Worm (Caenorhabditis elegans): ENCODE data around the gene srh-304.

Gene srh-304

DNA sequence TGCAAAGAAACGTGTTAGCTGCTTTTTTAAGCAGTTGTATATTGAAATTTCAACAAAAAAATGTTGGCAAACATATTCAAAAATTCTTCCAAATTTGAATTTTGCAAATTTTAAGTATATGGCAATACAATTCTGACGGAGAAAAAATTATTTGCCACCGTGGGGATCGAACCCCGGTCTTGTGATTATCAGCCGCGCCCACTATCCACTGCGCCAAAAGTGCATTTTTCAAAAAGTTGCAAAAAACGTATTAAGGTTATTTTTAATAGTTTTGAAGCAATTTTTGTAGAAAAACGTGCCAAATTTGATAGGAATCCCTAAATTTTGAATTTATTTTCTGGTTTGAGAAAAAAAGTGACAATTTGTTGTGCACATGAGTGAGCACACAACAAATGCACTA is 44.0 kb upstream of the srh-304 start:
- no peak for TF ChIP-seq lir-3 (tag; optimal IDR thresholded peaks at IDR 0.05)
- peak in 1 of 2 experiments; percentile 90 for TF ChIP-seq unc-62 (GFP tag; optimal IDR thresholded peaks at IDR 0.05 in 1 of 2)
- no peak for TF ChIP-seq unc-62 (tag; optimal IDR thresholded peaks at IDR 0.05)

DNA sequence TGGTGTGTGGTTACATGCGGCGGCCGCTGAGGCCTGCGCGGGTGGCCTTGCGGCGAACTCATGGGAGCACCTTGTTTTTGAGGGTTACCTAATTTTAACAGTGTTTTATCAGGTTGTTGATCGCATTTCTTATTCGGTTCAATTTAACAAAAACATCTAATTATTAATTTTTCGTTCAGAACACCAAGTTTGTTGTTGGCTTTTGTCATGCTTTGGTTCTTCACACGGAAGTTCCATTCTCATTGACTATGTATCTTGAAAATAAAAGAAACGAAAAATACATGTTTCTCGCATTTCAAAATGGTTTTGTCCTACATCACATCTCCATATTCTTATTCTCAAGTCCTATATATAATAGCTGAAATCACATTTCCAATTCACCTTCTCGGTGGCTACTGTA is 38.2 kb upstream of the srh-304 start, which contains the start of gene srh-290:
Gene srh-290 (plus strand): TSS at position 301 of the 400 bp plus-strand sequence.
- TF ChIP-seq unc-62 (GFP tag; optimal IDR thresholded peaks at IDR 0.05 in 1 of 2): peak in 1 of 2 experiments; percentile 20
- TF ChIP-seq unc-62 (tag; optimal IDR thresholded peaks at IDR 0.05): no peak
- TF ChIP-seq nhr-11 (tag; optimal IDR thresholded peaks at IDR 0.05): no peak
- TF ChIP-seq spr-3 (GFP tag; optimal IDR thresholded peaks at IDR 0.05): no peak
- TF ChIP-seq aly-2 (tag; optimal IDR thresholded peaks at IDR 0.05): no peak
- no peak for TF ChIP-seq dmd-9 (GFP tag; IDR thresholded peaks at IDR 0.05)
- no peak for TF ChIP-seq F44E2.7 (GFP tag; IDR thresholded peaks at IDR 0.05)
- TF ChIP-seq nhr-10 (tag; optimal IDR thresholded peaks at IDR 0.05): no peak
- no peak for TF ChIP-seq pqm-1 (tag; optimal IDR thresholded peaks at IDR 0.05)
- TF ChIP-seq aha-1 (tag): peak; percentile 64
- no peak for TF ChIP-seq nhr-76 (tag; optimal IDR thresholded peaks at IDR 0.05)

DNA sequence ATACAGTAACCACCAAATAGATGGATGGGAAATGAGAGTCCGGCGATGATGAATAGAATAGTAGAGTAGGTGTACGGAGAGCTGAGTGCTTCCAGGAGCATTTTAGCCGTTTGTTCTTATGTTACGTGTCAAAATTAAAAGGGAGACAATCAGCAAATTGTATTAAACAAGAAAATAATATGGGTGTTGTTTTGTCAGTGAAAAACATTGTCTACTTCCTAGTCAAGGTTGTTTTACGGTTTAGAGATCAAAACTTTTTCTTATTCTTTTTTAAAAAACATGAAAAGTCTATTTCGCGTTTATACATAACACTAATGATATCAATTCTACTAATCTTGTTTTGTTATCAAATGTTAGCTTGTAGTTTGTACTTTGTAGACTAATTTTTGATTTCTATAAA is 34.4 kb upstream of the srh-304 start, which contains the start of gene srh-289:
Gene srh-289 (minus strand): TSS at position 101 of the 400 bp plus-strand sequence.
- no peak for TF ChIP-seq zip-11 (GFP tag; IDR thresholded peaks at IDR 0.05)

DNA sequence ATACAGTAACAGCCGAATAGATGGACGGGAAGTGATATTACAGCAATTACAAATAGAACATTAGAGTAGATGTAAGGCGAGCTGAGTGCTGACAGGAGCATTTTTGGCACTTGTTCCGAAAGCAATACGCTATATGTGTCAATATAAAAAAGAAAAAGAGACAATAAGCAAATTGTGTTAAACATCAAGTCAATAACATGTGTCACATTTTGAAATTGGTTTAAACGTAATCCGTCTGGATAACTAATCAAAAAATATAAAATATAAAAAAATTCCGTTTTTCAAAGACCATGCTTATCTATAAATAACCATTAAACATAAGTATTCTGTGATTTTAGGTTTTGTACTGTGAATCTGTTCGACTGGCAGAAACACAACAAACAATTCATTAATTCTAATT is 32.8 kb upstream of the srh-304 start, which contains the start of gene srh-288:
Gene srh-288 (minus strand): TSS at position 101 of the 400 bp plus-strand sequence.
- TF ChIP-seq madf-9 (GFP tag; conservative IDR thresholded peaks at IDR 0.05): no peak
- TF ChIP-seq R02D3.7 (tag; optimal IDR thresholded peaks at IDR 0.05): no peak
- TF ChIP-seq hif-1 (tag; optimal IDR thresholded peaks at IDR 0.05): no peak
- TF ChIP-seq lin-38 (GFP tag; IDR thresholded peaks at IDR 0.05): no peak
- TF ChIP-seq dve-1 (tag; optimal IDR thresholded peaks at IDR 0.05; ENCODE audit: insufficient read depth): no peak
- TF ChIP-seq ceh-20 (GFP tag; IDR thresholded peaks at IDR 0.05): no peak
- no peak for TF ChIP-seq nhr-28 (tag; optimal IDR thresholded peaks at IDR 0.05)
- no peak for TF ChIP-seq mep-1 (tag; optimal IDR thresholded peaks at IDR 0.05)
- TF ChIP-seq mdt-29 (GFP tag; IDR thresholded peaks at IDR 0.05): no peak
- no peak for TF ChIP-seq cey-2 (tag; optimal IDR thresholded peaks at IDR 0.05; ENCODE audit: borderline replicate concordance, insufficient read depth)
- TF ChIP-seq hmg-1.1 (GFP tag; IDR thresholded peaks at IDR 0.05): no peak
- TF ChIP-seq F44E2.7 (GFP tag; IDR thresholded peaks at IDR 0.05): no peak
- no peak for TF ChIP-seq hlh-11 (tag; optimal IDR thresholded peaks at IDR 0.05)
- TF ChIP-seq F26F4.8 (GFP tag; conservative IDR thresholded peaks at IDR 0.05): no peak
- no peak for TF ChIP-seq lsy-2 (tag; optimal IDR thresholded peaks at IDR 0.05)
- TF ChIP-seq dmd-6 (GFP tag; IDR thresholded peaks at IDR 0.05): no peak
- no peak for TF ChIP-seq nhr-76 (tag; optimal IDR thresholded peaks at IDR 0.05)
- TF ChIP-seq ztf-7 (tag; optimal IDR thresholded peaks at IDR 0.05): no peak
- TF ChIP-seq nhr-6 (tag; optimal IDR thresholded peaks at IDR 0.05): no peak

DNA sequence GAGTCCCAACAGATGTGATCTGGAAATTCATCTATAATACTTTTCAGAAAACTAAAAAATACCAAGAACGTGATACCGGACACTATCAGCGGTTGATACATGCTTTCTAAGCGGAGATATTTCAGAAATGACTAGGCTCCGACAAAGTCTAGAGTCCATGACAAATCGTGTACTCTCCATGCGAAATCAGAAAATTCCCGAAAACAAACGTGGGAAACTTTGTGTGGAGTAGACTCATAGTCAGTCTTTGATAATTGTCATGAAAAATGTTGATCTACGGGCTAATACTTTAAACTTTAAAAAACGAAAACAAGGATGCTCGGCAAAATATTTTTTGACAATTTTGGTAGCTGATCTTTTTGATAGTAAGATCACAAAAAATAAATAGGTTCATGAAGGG is 29.6 kb upstream of the srh-304 start, which contains the start of gene srx-18:
Gene srx-18 (minus strand): TSS at position 101 of the 400 bp plus-strand sequence.
- TF ChIP-seq ceh-82 (tag; optimal IDR thresholded peaks at IDR 0.05) (no peak), nhr-77 (tag; optimal IDR thresholded peaks at IDR 0.05) (no peak), hmg-1.1 (GFP tag; IDR thresholded peaks at IDR 0.05) (no peak), nhr-111 (GFP tag; optimal IDR thresholded peaks at IDR 0.05) (no peak), daf-8 (GFP tag; IDR thresholded peaks at IDR 0.05) (no peak), mxl-2 (GFP tag; conservative IDR thresholded peaks at IDR 0.05) (no peak), egl-27 (tag; optimal IDR thresholded peaks at IDR 0.05) (no peak), rbr-2 (tag; optimal IDR thresholded peaks at IDR 0.05) (no peak), T26A8.4 (GFP tag; IDR thresholded peaks at IDR 0.05) (no peak), F10B5.3 (tag; optimal IDR thresholded peaks at IDR 0.05) (no peak), daf-19 (GFP tag; conservative IDR thresholded peaks at IDR 0.05) (no peak), ceh-44 (GFP tag; IDR thresholded peaks at IDR 0.05) (no peak), mdt-29 (GFP tag; IDR thresholded peaks at IDR 0.05) (no peak), dve-1 (tag; optimal IDR thresholded peaks at IDR 0.05; ENCODE audit: insufficient read depth) (no peak), set-16 (GFP tag; IDR thresholded peaks at IDR 0.05) (no peak), nhr-6 (tag; optimal IDR thresholded peaks at IDR 0.05) (no peak), snpc-1.2 (GFP tag; IDR thresholded peaks at IDR 0.05) (no peak), aha-1 (tag) (no peak), fos-1 (tag; optimal IDR thresholded peaks at IDR 0.05) (no peak), T20F7.1 (GFP tag; optimal IDR thresholded peaks at IDR 0.05) (no peak)

Data from whole organism, L4 larva.